Fruit fly (Drosophila melanogaster) whole organism, larva: ENCODE results near the gene stwl.

Experiments
- noc ChIP-seq: fragments of 200-800 bp; sonication (Bioruptor generic); optimal IDR thresholded peaks from 3 replicates; lab custom pipeline; 2019; ENCODE audit warnings: missing biosample characterization, mild to moderate bottlenecking, missing genetic modification characterization, moderate library complexity

The stwl gene

dm6 chr3L:14365440-14365839 lies 44.3 kb downstream of the stwl start:
- TF ChIP-seq noc (tag; lab: Kevin White, UChicago): no peak

dm6 chr3L:14364701-14365100 lies 45.0 kb downstream of the stwl start:
- TF ChIP-seq noc (tag; lab: Kevin White, UChicago): no peak

dm6 chr3L:14363103-14363751 lies 46.5 kb downstream of the stwl start:
- TF ChIP-seq noc (tag; lab: Kevin White, UChicago): no peak

dm6 chr3L:14362660-14363059 lies 47.1 kb downstream of the stwl start:
- TF ChIP-seq noc (tag; lab: Kevin White, UChicago): no peak

dm6 chr3L:14362028-14362427 lies 47.7 kb downstream of the stwl start:
- no peak for TF ChIP-seq noc (tag; lab: Kevin White, UChicago)

- no peak for TF ChIP-seq noc (tag; lab: Kevin White, UChicago)
Observed at dm6 chr3L:14359815-14360719, 49.7 kb downstream of the stwl start.

dm6 chr3L:14358899-14359298 lies 50.8 kb downstream of the stwl start:
- TF ChIP-seq noc (tag; lab: Kevin White, UChicago): no peak

- TF ChIP-seq noc (tag; lab: Kevin White, UChicago): no peak
Observed at dm6 chr3L:14356507-14357291, 53.0 kb downstream of the stwl start.

- TF ChIP-seq noc (tag; lab: Kevin White, UChicago): no peak
Observed at dm6 chr3L:14354285-14355092, 55.2 kb downstream of the stwl start.

dm6 chr3L:14353161-14353560 lies 56.6 kb downstream of the stwl start:
- no peak for TF ChIP-seq noc (tag; lab: Kevin White, UChicago)
